In genomic region chrIV:9706704-9707197, ce11 we compare ENCODE assay signal across 2 worm cellular contexts.
TF ChIP-seq lines count a peak whose summit lies in the region.

dcaf-1 (minus strand) TSS chrIV:9706723.
dph-3 (plus strand) TSS chrIV:9707147.

TF ChIP-seq in whole organism, L1 larva, 84 proteins besides CTCF, POLR2A, EP300 and RAD21 (continued from another document):
- TF ChIP-seq dpl-1 (GFP tag; optimal IDR thresholded peaks at IDR 0.05; lab: Kevin White, UChicago) (peak; percentile 34 to 68 (median 51)), snu-23 (GFP tag; optimal IDR thresholded peaks at IDR 0.05; lab: Kevin White, UChicago) (peak; percentile 57), nhr-90 (tag; optimal IDR thresholded peaks at IDR 0.05; lab: Kevin White, UChicago; ENCODE audit: poor library complexity) (peak; percentile 4), lin-13 (GFP tag; optimal IDR thresholded peaks at IDR 0.05; lab: Kevin White, UChicago) (no peak), egl-13 (tag; optimal IDR thresholded peaks at IDR 0.05; lab: Kevin White, UChicago) (no peak), blmp-1 (tag; optimal IDR thresholded peaks at IDR 0.05; lab: Kevin White, UChicago) (peak; percentile 55), C16A3.4 (tag; optimal IDR thresholded peaks at IDR 0.05; lab: Kevin White, UChicago) (peak; percentile 43), skn-1 (tag; optimal IDR thresholded peaks at IDR 0.05; lab: Kevin White, UChicago) (peak; percentile 45), lsy-2 (tag; optimal IDR thresholded peaks at IDR 0.05; lab: Kevin White, UChicago) (peak; percentile 96 to 99), F16B12.6 (tag; optimal IDR thresholded peaks at IDR 0.05; lab: Kevin White, UChicago) (peak; percentile 90), C34B4.2 (tag; optimal IDR thresholded peaks at IDR 0.05; lab: Kevin White, UChicago) (no peak), nhr-47 (tag; optimal IDR thresholded peaks at IDR 0.05; lab: Kevin White, UChicago) (peak; percentile 36), pax-3 (tag; optimal IDR thresholded peaks at IDR 0.05; lab: Kevin White, UChicago) (no peak), hlh-17 (GFP tag; optimal IDR thresholded peaks at IDR 0.05; lab: Kevin White, UChicago; ENCODE audit: borderline replicate concordance) (no peak), lin-35 (GFP tag; optimal IDR thresholded peaks at IDR 0.05; lab: Kevin White, UChicago) (peak; percentile 50 to 65), nhr-20 (tag; optimal IDR thresholded peaks at IDR 0.05; lab: Kevin White, UChicago) (peak; percentile 32), irx-1 (tag; optimal IDR thresholded peaks at IDR 0.05; lab: Kevin White, UChicago) (no peak), efl-1 (optimal IDR thresholded peaks at IDR 0.05; lab: Kevin White, UChicago) (peak; percentile 42 to 55), efl-1 (GFP tag; optimal IDR thresholded peaks at IDR 0.05 in 1 of 2; lab: Kevin White, UChicago) (peak; percentile 55 to 89), swsn-7 (tag; optimal IDR thresholded peaks at IDR 0.05; lab: Kevin White, UChicago) (peak; percentile 35)

TF ChIP-seq in whole organism, L3 larva, 47 proteins besides CTCF, POLR2A, EP300 and RAD21 (continued from another document):
- TF ChIP-seq ama-1 (optimal IDR thresholded peaks at IDR 0.05; lab: Kevin White, UChicago): no peak
- no peak for TF ChIP-seq snpc-4 (tag; optimal IDR thresholded peaks at IDR 0.05; lab: Kevin White, UChicago)
- TF ChIP-seq elt-1 (tag; optimal IDR thresholded peaks at IDR 0.05; lab: Kevin White, UChicago): no peak
- no peak for TF ChIP-seq ceh-28 (tag; optimal IDR thresholded peaks at IDR 0.05; lab: Kevin White, UChicago)
- TF ChIP-seq nhr-67 (tag; optimal IDR thresholded peaks at IDR 0.05; lab: Kevin White, UChicago): no peak
- TF ChIP-seq fkh-10 (GFP tag; optimal IDR thresholded peaks at IDR 0.05; lab: Kevin White, UChicago): no peak
- TF ChIP-seq elt-3 (tag; optimal IDR thresholded peaks at IDR 0.05; lab: Kevin White, UChicago): no peak
- TF ChIP-seq nhr-28 (tag; optimal IDR thresholded peaks at IDR 0.05; lab: Kevin White, UChicago): no peak
- TF ChIP-seq lsy-12 (tag; optimal IDR thresholded peaks at IDR 0.05; lab: Kevin White, UChicago): no peak
- TF ChIP-seq nhr-23 (tag; optimal IDR thresholded peaks at IDR 0.05; lab: Kevin White, UChicago): peak; percentile 22
- TF ChIP-seq zag-1 (tag; optimal IDR thresholded peaks at IDR 0.05; lab: Kevin White, UChicago): no peak
- no peak for TF ChIP-seq daf-12 (tag; optimal IDR thresholded peaks at IDR 0.05; lab: Kevin White, UChicago)
- no peak for TF ChIP-seq nhr-43 (tag; optimal IDR thresholded peaks at IDR 0.05; lab: Kevin White, UChicago; ENCODE audit: poor library complexity, severe bottlenecking)
- TF ChIP-seq ceh-9 (tag; optimal IDR thresholded peaks at IDR 0.05; lab: Kevin White, UChicago): no peak
- peak; percentile 69 for TF ChIP-seq egl-5 (tag; optimal IDR thresholded peaks at IDR 0.05; lab: Kevin White, UChicago)
- peak; percentile 14 for TF ChIP-seq elt-2 (tag; optimal IDR thresholded peaks at IDR 0.05; lab: Kevin White, UChicago)
- no peak for TF ChIP-seq ceh-16 (tag; optimal IDR thresholded peaks at IDR 0.05; lab: Kevin White, UChicago)
- no peak for TF ChIP-seq nhr-77 (tag; optimal IDR thresholded peaks at IDR 0.05; lab: Kevin White, UChicago)
- no peak for TF ChIP-seq unc-62 (GFP tag; optimal IDR thresholded peaks at IDR 0.05; lab: Kevin White, UChicago)
- no peak for TF ChIP-seq mdl-1 (tag; optimal IDR thresholded peaks at IDR 0.05; lab: Kevin White, UChicago)
- peak; percentile 78 for TF ChIP-seq nfya-1 (tag; optimal IDR thresholded peaks at IDR 0.05; lab: Kevin White, UChicago; ENCODE audit: insufficient read depth)
- no peak for TF ChIP-seq nhr-237 (tag; optimal IDR thresholded peaks at IDR 0.05; lab: Kevin White, UChicago)
- no peak for TF ChIP-seq aly-2 (tag; optimal IDR thresholded peaks at IDR 0.05; lab: Kevin White, UChicago)
- TF ChIP-seq nhr-25 (tag; optimal IDR thresholded peaks at IDR 0.05; lab: Kevin White, UChicago): no peak
- TF ChIP-seq ceh-82 (tag; optimal IDR thresholded peaks at IDR 0.05; lab: Kevin White, UChicago): no peak
- no peak for TF ChIP-seq ztf-4 (tag; optimal IDR thresholded peaks at IDR 0.05; lab: Kevin White, UChicago)
- peak; percentile 35 for TF ChIP-seq hmg-11 (tag; optimal IDR thresholded peaks at IDR 0.05; lab: Kevin White, UChicago)
- TF ChIP-seq egl-27 (tag; optimal IDR thresholded peaks at IDR 0.05; lab: Kevin White, UChicago): no peak
- TF ChIP-seq mml-1 (tag; optimal IDR thresholded peaks at IDR 0.05; lab: Kevin White, UChicago): no peak
